Worm (Caenorhabditis elegans) whole organism, mixed stage, embryonic: ENCODE results near the gene F58A4.6.

Experiments
- ceh-83 ChIP-seq: fragments of 200-800 bp; sonication (Bioruptor generic); optimal IDR thresholded peaks from 2 replicates; lab custom pipeline; 2018; ENCODE audit warnings: mild to moderate bottlenecking, missing genetic modification characterization, missing compliant biosample characterization
- elt-1 ChIP-seq: sonication (generic microtip); optimal IDR thresholded peaks from 2 replicates; lab custom pipeline; 2017; ENCODE audit warnings: missing genetic modification characterization, mild to moderate bottlenecking, missing compliant biosample characterization, antibody characterized with exemption, moderate library complexity, borderline replicate concordance; ENCODE audit not compliant: insufficient read depth
- elt-3 ChIP-seq: fragments of 150-350 bp; optimal IDR thresholded peaks from 2 replicates; lab custom pipeline; 2014; ENCODE audit warnings: missing biosample characterization, missing genetic modification characterization
- lsy-2 ChIP-seq: fragments of 150-350 bp; optimal IDR thresholded peaks from 2 replicates; lab custom pipeline; 2014; ENCODE audit warnings: missing biosample characterization, missing genetic modification characterization
- nhr-237 ChIP-seq: fragments of 150-350 bp; optimal IDR thresholded peaks from 2 replicates; lab custom pipeline; 2014; ENCODE audit warnings: missing biosample characterization, missing genetic modification characterization
- nhr-76 ChIP-seq: sonication (generic microtip); optimal IDR thresholded peaks from 2 replicates; lab custom pipeline; 2017; ENCODE audit warnings: missing biosample characterization, missing genetic modification characterization
- sem-2 ChIP-seq: fragments of 200-800 bp; sonication (Bioruptor generic); optimal IDR thresholded peaks from 2 replicates; lab custom pipeline; 2018; ENCODE audit warnings: mild to moderate bottlenecking, missing genetic modification characterization, missing compliant biosample characterization
- sptf-1 ChIP-seq: sonication (generic microtip); optimal IDR thresholded peaks from 2 replicates; lab custom pipeline; 2017; ENCODE audit warnings: mild to moderate bottlenecking, missing genetic modification characterization, moderate library complexity, missing compliant biosample characterization
- unc-39 ChIP-seq: fragments of 150-350 bp; optimal IDR thresholded peaks from 2 replicates; lab custom pipeline; 2014; ENCODE audit warnings: missing biosample characterization, missing genetic modification characterization
- unc-62 ChIP-seq: fragments of 150-350 bp; optimal IDR thresholded peaks from 2 replicates; lab custom pipeline; 2014; ENCODE audit warnings: missing biosample characterization, missing genetic modification reagents, missing genetic modification characterization

DNA sequence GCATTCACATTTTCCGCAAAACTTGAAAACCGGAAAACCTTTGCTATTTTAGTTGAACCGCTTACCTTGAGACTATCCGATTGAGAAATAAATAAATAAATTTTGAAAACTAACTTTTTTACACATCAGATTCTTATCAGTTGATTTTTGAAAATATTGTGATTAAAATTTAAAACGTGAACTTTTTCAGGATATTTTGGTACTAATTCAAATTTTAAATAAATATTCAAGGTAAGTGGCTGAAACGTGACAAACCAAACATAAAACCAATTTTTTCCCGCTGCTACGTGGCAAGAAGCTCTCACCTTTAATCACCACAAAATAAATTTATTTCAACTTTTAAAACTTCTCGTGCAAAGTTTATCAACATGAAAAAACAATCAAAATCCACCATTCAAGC is 37.6 kb downstream of the F58A4.6 start, which contains the start of gene C15H7.3:
- no peak for TF ChIP-seq lsy-2 (tag; lab: Kevin White, UChicago)
- no peak for TF ChIP-seq sptf-1 (tag; lab: Kevin White, UChicago)
- TF ChIP-seq nhr-76 (tag; lab: Kevin White, UChicago): no peak
- TF ChIP-seq unc-62: no peak
- TF ChIP-seq elt-3 (tag; lab: Kevin White, UChicago): no peak
- TF ChIP-seq unc-39 (tag; lab: Kevin White, UChicago): no peak
- TF ChIP-seq sem-2: no peak
- TF ChIP-seq nhr-237 (tag; lab: Kevin White, UChicago): no peak
- TF ChIP-seq ceh-83 (GFP tag; lab: Kevin White, UChicago): no peak
- TF ChIP-seq elt-1 (tag; lab: Kevin White, UChicago): no peak
